Worm (Caenorhabditis elegans) whole organism, L4 larva: ENCODE measurements around the gene srx-41.

Source experiments
- D1046.2 ChIP-seq: fragments of 200-800 bp; sonication (Bioruptor generic); IDR thresholded peaks from 2 replicates; pipeline ENCODE4 v1.3.6; 2022; ENCODE audit warnings: missing genetic modification characterization, missing compliant biosample characterization
- F10B5.3 ChIP-seq: sonication (generic microtip); optimal IDR thresholded peaks from 2 replicates; lab custom pipeline; 2016; ENCODE audit warnings: mild to moderate bottlenecking, missing genetic modification characterization, missing compliant biosample characterization
- F37D6.2 ChIP-seq: sonication (generic microtip); optimal IDR thresholded peaks from 2 replicates; lab custom pipeline; 2016; ENCODE audit warnings: mild to moderate bottlenecking, missing genetic modification characterization, missing compliant biosample characterization
- F49E8.2 ChIP-seq: sonication (generic microtip); optimal IDR thresholded peaks from 2 replicates; lab custom pipeline; 2016; ENCODE audit warnings: missing compliant biosample characterization, mild to moderate bottlenecking, missing genetic modification characterization, borderline replicate concordance
- T20F7.1 ChIP-seq: fragments of 200-800 bp; sonication (Bioruptor generic); optimal IDR thresholded peaks from 2 replicates; lab custom pipeline; 2018; ENCODE audit warnings: mild to moderate bottlenecking, missing genetic modification characterization, missing compliant biosample characterization
- T26A8.4 ChIP-seq: fragments of 200-800 bp; sonication (Bioruptor generic); IDR thresholded peaks from 2 replicates; pipeline ENCODE4 v1.3.6; 2022; ENCODE audit warnings: missing genetic modification characterization, missing compliant biosample characterization
- Y105C5A.15 ChIP-seq: fragments of 200-800 bp; sonication (Bioruptor generic); IDR thresholded peaks from 2 replicates; pipeline ENCODE4 v1.3.6; 2022; ENCODE audit warnings: missing genetic modification characterization, missing compliant biosample characterization
- Y48G9A.11 ChIP-seq: fragments of 200-800 bp; sonication (Bioruptor generic); IDR thresholded peaks from 2 replicates; pipeline ENCODE4 v1.3.6; 2022; ENCODE audit warnings: missing genetic modification reagents, missing genetic modification characterization, missing compliant biosample characterization
- Y5F2A.4 ChIP-seq: fragments of 200-800 bp; sonication (Bioruptor generic); optimal IDR thresholded peaks from 2 replicates; lab custom pipeline; 2018; ENCODE audit warnings: mild to moderate bottlenecking, missing genetic modification characterization, missing compliant biosample characterization
- Y75B8A.6 ChIP-seq: fragments of 200-800 bp; sonication (Bioruptor generic); IDR thresholded peaks from 2 replicates; pipeline ENCODE4 v1.3.6; 2022; ENCODE audit warnings: missing genetic modification reagents, missing genetic modification characterization, missing compliant biosample characterization
- ama-1 ChIP-seq: fragments of 150-350 bp; optimal IDR thresholded peaks from 2 replicates; lab custom pipeline; 2014; ENCODE audit warnings: inconsistent platforms, mixed read lengths
- ceh-20 ChIP-seq: fragments of 200-800 bp; sonication (Bioruptor generic); IDR thresholded peaks from 2 replicates; pipeline ENCODE4 v1.3.6; 2022; ENCODE audit warnings: missing genetic modification reagents, missing genetic modification characterization, missing compliant biosample characterization
- ceh-28 ChIP-seq: fragments of 150-350 bp; optimal IDR thresholded peaks from 2 replicates; lab custom pipeline; 2014; ENCODE audit warnings: missing biosample characterization, missing genetic modification reagents, missing genetic modification characterization
- ceh-32 ChIP-seq: sonication (generic microtip); optimal IDR thresholded peaks from 2 replicates; lab custom pipeline; 2016; ENCODE audit warnings: mild to moderate bottlenecking, missing genetic modification characterization, missing compliant biosample characterization; ENCODE audit not compliant: poor library complexity
- ceh-44 ChIP-seq: fragments of 200-800 bp; sonication (Bioruptor generic); IDR thresholded peaks from 2 replicates; pipeline ENCODE4 v1.3.6; 2022; ENCODE audit warnings: missing genetic modification reagents, missing genetic modification characterization, missing compliant biosample characterization
- daf-12 ChIP-seq: fragments of 150-350 bp; optimal IDR thresholded peaks from 2 replicates; lab custom pipeline; 2014; ENCODE audit warnings: missing biosample characterization, missing genetic modification reagents, missing genetic modification characterization
- daf-8 ChIP-seq: fragments of 200-800 bp; sonication (Bioruptor generic); IDR thresholded peaks from 2 replicates; pipeline ENCODE4 v1.3.6; 2022; ENCODE audit warnings: missing genetic modification characterization, missing compliant biosample characterization
- dve-1 ChIP-seq: sonication (generic microtip); optimal IDR thresholded peaks from 2 replicates; lab custom pipeline; 2017; ENCODE audit warnings: antibody characterized with exemption, mild to moderate bottlenecking, missing genetic modification characterization, missing compliant biosample characterization; ENCODE audit not compliant: insufficient read depth
- fkh-10 ChIP-seq: fragments of 150-350 bp; optimal IDR thresholded peaks from 2 replicates; lab custom pipeline; 2014; ENCODE audit warnings: missing biosample characterization, missing genetic modification reagents, missing genetic modification characterization
- hlh-30 ChIP-seq: sonication (generic microtip); optimal IDR thresholded peaks from 2 replicates; lab custom pipeline; 2017; ENCODE audit warnings: antibody characterized with exemption, mild to moderate bottlenecking, missing genetic modification characterization, missing compliant biosample characterization; ENCODE audit not compliant: insufficient read depth
- jun-1 ChIP-seq: fragments of 150-350 bp; optimal IDR thresholded peaks from 2 replicates; lab custom pipeline; 2014; ENCODE audit warnings: missing biosample characterization, missing genetic modification reagents, missing genetic modification characterization
- lim-7 ChIP-seq: fragments of 200-800 bp; sonication (Bioruptor generic); IDR thresholded peaks from 2 replicates; pipeline ENCODE4 v1.3.6; 2022; ENCODE audit warnings: missing genetic modification characterization, missing compliant biosample characterization
- lin-1 ChIP-seq: fragments of 200-800 bp; sonication (Bioruptor generic); IDR thresholded peaks from 2 replicates; pipeline ENCODE4 v1.3.6; 2022; ENCODE audit warnings: missing genetic modification reagents, missing genetic modification characterization, missing compliant biosample characterization
- lin-13 ChIP-seq: fragments of 150-350 bp; optimal IDR thresholded peaks from 2 replicates; lab custom pipeline; 2014; ENCODE audit warnings: missing biosample characterization, missing genetic modification reagents, missing genetic modification characterization
- lin-29 ChIP-seq: fragments of 200-800 bp; sonication (Bioruptor generic); IDR thresholded peaks from 2 replicates; pipeline ENCODE4 v1.3.6; 2022; ENCODE audit warnings: missing genetic modification reagents, missing genetic modification characterization, missing compliant biosample characterization
- lir-3 ChIP-seq: sonication (generic microtip); optimal IDR thresholded peaks from 2 replicates; lab custom pipeline; 2016; ENCODE audit warnings: mild to moderate bottlenecking, missing genetic modification characterization, missing compliant biosample characterization
- madf-9 ChIP-seq: fragments of 200-800 bp; sonication (Bioruptor generic); conservative IDR thresholded peaks from 2 replicates; pipeline ENCODE4 v1.3.6; 2022; ENCODE audit warnings: missing genetic modification reagents, missing genetic modification characterization, missing compliant biosample characterization
- mdl-1 ChIP-seq, 2 experiments: fragments of 150-350 bp in 1 of 2; sonication (generic microtip) in 1 of 2; optimal IDR thresholded peaks; 2 replicates each; lab custom pipeline; 2014 to 2017; ENCODE audit warnings: missing biosample characterization in 2 of 2, missing genetic modification characterization in 2 of 2
- mep-1 ChIP-seq: fragments of 150-350 bp; sonication (generic microtip); optimal IDR thresholded peaks from 3 replicates; lab custom pipeline; 2014; ENCODE audit warnings: missing biosample characterization, missing genetic modification characterization
- mxl-2 ChIP-seq: fragments of 200-800 bp; sonication (Bioruptor generic); conservative IDR thresholded peaks from 2 replicates; pipeline ENCODE4 v1.3.6; 2022; ENCODE audit warnings: missing genetic modification reagents, missing genetic modification characterization, missing compliant biosample characterization
- nhr-10 ChIP-seq: fragments of 150-350 bp; optimal IDR thresholded peaks from 2 replicates; lab custom pipeline; 2014; ENCODE audit warnings: missing biosample characterization, missing genetic modification characterization
- nhr-102 ChIP-seq: sonication (generic microtip); optimal IDR thresholded peaks from 2 replicates; lab custom pipeline; 2016; ENCODE audit warnings: mild to moderate bottlenecking, missing genetic modification characterization, moderate library complexity, missing compliant biosample characterization
- nhr-11 ChIP-seq: fragments of 150-350 bp; optimal IDR thresholded peaks from 2 replicates; lab custom pipeline; 2014; ENCODE audit warnings: missing biosample characterization, missing genetic modification characterization
- nhr-41 ChIP-seq: fragments of 200-800 bp; sonication (Bioruptor generic); IDR thresholded peaks from 2 replicates; pipeline ENCODE4 v1.3.6; 2022; ENCODE audit warnings: missing genetic modification reagents, missing genetic modification characterization, missing compliant biosample characterization
- nhr-77 ChIP-seq: fragments of 150-350 bp; optimal IDR thresholded peaks from 2 replicates; lab custom pipeline; 2014; ENCODE audit warnings: missing biosample characterization, missing genetic modification characterization
- pha-4 ChIP-seq, 2 experiments: fragments of 150-350 bp in 1 of 2; fragments of 200-800 bp in 1 of 2; sonication (Bioruptor generic) in 1 of 2; IDR thresholded peaks in 1 of 2; optimal IDR thresholded peaks in 1 of 2; 2 replicates each; pipeline versions ENCODE4 v1.3.6 to Lab custom; 2014 to 2022; ENCODE audit warnings: missing genetic modification characterization in 2 of 2, missing genetic modification reagents in 2 of 2, missing biosample characterization in 1 of 2, missing compliant biosample characterization in 1 of 2
- php-3 ChIP-seq: fragments of 200-800 bp; sonication (Bioruptor generic); IDR thresholded peaks from 2 replicates; pipeline ENCODE4 v1.3.6; 2022; ENCODE audit warnings: missing genetic modification reagents, missing genetic modification characterization, missing compliant biosample characterization
- sdz-12 ChIP-seq: fragments of 200-800 bp; sonication (Bioruptor generic); optimal IDR thresholded peaks from 2 replicates; lab custom pipeline; 2018; ENCODE audit warnings: mild to moderate bottlenecking, missing genetic modification characterization, missing compliant biosample characterization
- set-16 ChIP-seq: fragments of 200-800 bp; sonication (Bioruptor generic); IDR thresholded peaks from 2 replicates; pipeline ENCODE4 v1.3.6; 2022; ENCODE audit warnings: missing genetic modification reagents, missing genetic modification characterization, missing compliant biosample characterization
- snpc-4 ChIP-seq: fragments of 150-350 bp; optimal IDR thresholded peaks from 2 replicates; lab custom pipeline; 2014; ENCODE audit warnings: missing biosample characterization, missing genetic modification characterization
- spr-3 ChIP-seq: fragments of 200-800 bp; sonication (Bioruptor generic); optimal IDR thresholded peaks from 2 replicates; lab custom pipeline; 2018; ENCODE audit warnings: mild to moderate bottlenecking, missing genetic modification characterization, missing compliant biosample characterization
- tag-97 ChIP-seq: fragments of 200-800 bp; sonication (Bioruptor generic); IDR thresholded peaks from 2 replicates; pipeline ENCODE4 v1.3.6; 2022; ENCODE audit warnings: missing genetic modification characterization, missing compliant biosample characterization
- tra-1 ChIP-seq: fragments of 200-800 bp; sonication (Bioruptor generic); IDR thresholded peaks from 2 replicates; pipeline ENCODE4 v1.3.6; 2022; ENCODE audit warnings: missing genetic modification reagents, missing genetic modification characterization, missing compliant biosample characterization
- unc-130 ChIP-seq: sonication (generic microtip); optimal IDR thresholded peaks from 2 replicates; lab custom pipeline; 2016; ENCODE audit warnings: missing genetic modification reagents, missing genetic modification characterization, missing compliant biosample characterization
- unc-39 ChIP-seq: sonication (generic microtip); optimal IDR thresholded peaks from 2 replicates; lab custom pipeline; 2017; ENCODE audit warnings: missing biosample characterization, missing genetic modification characterization
- unc-62 ChIP-seq, 3 experiments: fragments of 150-350 bp in 1 of 3; sonication (generic microtip); optimal IDR thresholded peaks in 2 of 3; peaks in 1 of 3; 1 replicate in 1 of 3; 2 replicates in 2 of 3; lab custom pipeline; 2014 to 2017; ENCODE audit warnings: missing biosample characterization in 3 of 3, missing genetic modification characterization in 3 of 3, missing genetic modification reagents in 3 of 3, missing genotype in 1 of 3
- zip-11 ChIP-seq: fragments of 200-800 bp; sonication (Bioruptor generic); IDR thresholded peaks from 2 replicates; pipeline ENCODE4 v1.3.6; 2022; ENCODE audit warnings: missing genetic modification characterization, missing compliant biosample characterization
- zip-2 ChIP-seq: fragments of 150-350 bp; optimal IDR thresholded peaks from 2 replicates; lab custom pipeline; 2014; ENCODE audit warnings: missing biosample characterization, missing genetic modification characterization
- ztf-11 ChIP-seq: fragments of 150-350 bp; optimal IDR thresholded peaks from 2 replicates; lab custom pipeline; 2014; ENCODE audit warnings: missing biosample characterization, missing genetic modification characterization

srx-41 gene

DNA sequence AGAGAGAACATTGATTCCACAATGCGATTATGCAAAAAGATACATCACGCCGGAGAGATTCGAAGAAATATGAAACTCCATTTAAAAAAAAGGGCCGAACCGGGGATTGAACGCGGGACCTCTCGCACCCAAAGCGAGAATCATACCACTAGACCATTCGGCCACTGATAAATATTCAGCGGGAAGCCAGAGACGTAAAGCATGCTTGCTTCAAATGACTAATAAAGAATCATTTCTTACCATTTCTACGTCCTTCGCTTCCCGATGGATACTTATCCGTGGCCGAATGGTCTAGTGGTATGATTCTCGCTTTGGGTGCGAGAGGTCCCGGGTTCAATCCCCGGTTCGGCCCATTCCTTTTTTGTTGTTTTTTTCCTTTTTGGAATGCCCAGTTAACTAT lies 48.8 kb downstream of the srx-41 start (continued):
- no peak for TF ChIP-seq mdl-1 (tag; optimal IDR thresholded peaks at IDR 0.05; lab: Kevin White, UChicago)
- no peak for TF ChIP-seq mep-1 (tag; lab: Kevin White, UChicago)
- TF ChIP-seq lim-7 (GFP tag; lab: Robert Waterston, UW), result peak; percentile 75
- peak; percentile 55; the same call in 1 of the 2 replicates for TF ChIP-seq tra-1 (GFP tag; lab: Robert Waterston, UW)
- no peak for TF ChIP-seq madf-9 (GFP tag; lab: Robert Waterston, UW)
- no peak for TF ChIP-seq nhr-77 (tag; lab: Kevin White, UChicago)
- 0 out of 2 replicates have a peak, but pooled peaks have one; percentile 49 for TF ChIP-seq mxl-2 (GFP tag; lab: Robert Waterston, UW)
- 0 out of 2 replicates have a peak, but pooled peaks have one; percentile 7 for TF ChIP-seq ceh-44
- TF ChIP-seq nhr-10 (tag; lab: Kevin White, UChicago), result no peak
- no peak for TF ChIP-seq unc-39 (tag; lab: Kevin White, UChicago)
- TF ChIP-seq ama-1 (lab: Kevin White, UChicago), result no peak
- no peak for TF ChIP-seq tag-97 (GFP tag; lab: Robert Waterston, UW)
- TF ChIP-seq ceh-28, result no peak
- TF ChIP-seq hlh-30 (tag; lab: Kevin White, UChicago), result no peak
- no peak for TF ChIP-seq nhr-11 (tag; lab: Kevin White, UChicago)
- TF ChIP-seq F49E8.2 (tag; lab: Kevin White, UChicago), result no peak
- no peak for TF ChIP-seq unc-130 (GFP tag; lab: Kevin White, UChicago)
- TF ChIP-seq lin-29, result no peak
- TF ChIP-seq nhr-102, result no peak
- TF ChIP-seq daf-8 (GFP tag; lab: Robert Waterston, UW), result no peak
- no peak for TF ChIP-seq ceh-32 (tag; lab: Kevin White, UChicago)
- no peak for TF ChIP-seq unc-62 (GFP tag; optimal IDR thresholded peaks at IDR 0.05 in 1 of 2; lab: Kevin White, UChicago)
- TF ChIP-seq unc-62 (tag; optimal IDR thresholded peaks at IDR 0.05; lab: Kevin White, UChicago), result no peak
- no peak for TF ChIP-seq nhr-41
- no peak for TF ChIP-seq ztf-11 (tag; lab: Kevin White, UChicago)
- no peak for TF ChIP-seq daf-12
- peak; percentile 6 for TF ChIP-seq lir-3
- 0 out of 2 replicates have a peak, but pooled peaks have one; percentile 18 for TF ChIP-seq Y105C5A.15 (GFP tag; lab: Robert Waterston, UW)
- TF ChIP-seq jun-1 (tag; lab: Kevin White, UChicago), result no peak
- 0 out of 2 replicates have a peak, but pooled peaks have one; percentile 42 for TF ChIP-seq D1046.2 (GFP tag; lab: Robert Waterston, UW)
- peak; percentile 54; the same call in 1 of the 2 replicates for TF ChIP-seq ceh-20 (GFP tag; lab: Robert Waterston, UW)
- TF ChIP-seq spr-3 (GFP tag; lab: Kevin White, UChicago), result no peak
- peak; percentile 42 for TF ChIP-seq lin-13 (GFP tag; lab: Kevin White, UChicago)
- TF ChIP-seq pha-4 (GFP tag; IDR thresholded peaks at IDR 0.05; lab: Robert Waterston, UW), result no peak
- no peak for TF ChIP-seq pha-4 (tag; optimal IDR thresholded peaks at IDR 0.05; lab: Kevin White, UChicago)
- TF ChIP-seq, all 104 proteins: peak for 28

ce11 chrV:3587633-3588032 lies 49.4 kb downstream of the srx-41 start:
- TF ChIP-seq Y48G9A.11 (GFP tag; lab: Robert Waterston, UW) (0 out of 2 replicates have a peak, but pooled peaks have one; percentile 22), T26A8.4 (no peak), ceh-28 (no peak), set-16 (peak; percentile 35), spr-3 (GFP tag; lab: Kevin White, UChicago) (no peak), Y5F2A.4 (GFP tag; lab: Kevin White, UChicago) (no peak), unc-39 (tag; lab: Kevin White, UChicago) (no peak), php-3 (GFP tag; lab: Robert Waterston, UW) (no peak), nhr-102 (no peak), nhr-10 (tag; lab: Kevin White, UChicago) (no peak), zip-2 (tag; lab: Kevin White, UChicago) (no peak), dve-1 (tag; lab: Kevin White, UChicago) (peak; percentile 23), T20F7.1 (GFP tag; lab: Kevin White, UChicago) (no peak), snpc-4 (tag; lab: Kevin White, UChicago) (no peak), F37D6.2 (no peak), fkh-10 (no peak), lin-1 (GFP tag; lab: Robert Waterston, UW) (no peak), nhr-77 (tag; lab: Kevin White, UChicago) (no peak), tra-1 (GFP tag; lab: Robert Waterston, UW) (no peak), zip-11 (GFP tag; lab: Robert Waterston, UW) (no peak), F10B5.3 (tag; lab: Kevin White, UChicago) (no peak), Y105C5A.15 (GFP tag; lab: Robert Waterston, UW) (no peak), sdz-12 (no peak), Y75B8A.6 (GFP tag; lab: Robert Waterston, UW) (no peak)
